Worm (Caenorhabditis elegans): ENCODE measurements around the gene C30B5.17.

The C30B5.17 gene

ce11 chrII:6248503-6248902, 45.7 kb upstream of the C30B5.17 start:
- TF ChIP-seq T20F7.1 (GFP tag; optimal IDR thresholded peaks at IDR 0.05) (no peak), D1046.2 (GFP tag; IDR thresholded peaks at IDR 0.05) (peak; percentile 77; the same call in 1 of the 2 replicates), snpc-1.2 (GFP tag; IDR thresholded peaks at IDR 0.05) (peak; percentile 77), mep-1 (tag; optimal IDR thresholded peaks at IDR 0.05) (peak; percentile 51), arid-1 (GFP tag; conservative IDR thresholded peaks at IDR 0.05) (peak; percentile 67; the same call in 1 of the 2 replicates), lsy-2 (tag; optimal IDR thresholded peaks at IDR 0.05) (peak in 1 of 2 experiments; percentile 35), dmd-6 (GFP tag; IDR thresholded peaks at IDR 0.05) (peak; percentile 38; the same call in 1 of the 2 replicates), ama-1 (optimal IDR thresholded peaks at IDR 0.05) (no peak), madf-9 (GFP tag; conservative IDR thresholded peaks at IDR 0.05) (no peak), ZK337.2 (GFP tag; IDR thresholded peaks at IDR 0.05) (0 out of 2 replicates have a peak, but pooled peaks have one; percentile 25), nhr-111 (GFP tag; optimal IDR thresholded peaks at IDR 0.05) (peak; percentile 10), skn-1 (tag; optimal IDR thresholded peaks at IDR 0.05) (no peak), Y5F2A.4 (GFP tag; optimal IDR thresholded peaks at IDR 0.05) (peak; percentile 67), mdt-29 (GFP tag; IDR thresholded peaks at IDR 0.05) (0 out of 2 replicates have a peak, but pooled peaks have one; percentile 29), zfp-3 (GFP tag; conservative IDR thresholded peaks at IDR 0.05) (peak; percentile 51; the same call in 1 of the 2 replicates), cey-2 (tag; optimal IDR thresholded peaks at IDR 0.05; ENCODE audit: borderline replicate concordance, insufficient read depth) (no peak), egl-43 (GFP tag; IDR thresholded peaks at IDR 0.05) (no peak), tra-1 (GFP tag; IDR thresholded peaks at IDR 0.05) (0 out of 2 replicates have a peak, but pooled peaks have one; percentile 45), F10B5.3 (tag; optimal IDR thresholded peaks at IDR 0.05) (no peak), nhr-6 (tag; optimal IDR thresholded peaks at IDR 0.05) (peak; percentile 72), aly-2 (tag; optimal IDR thresholded peaks at IDR 0.05) (no peak), unc-39 (tag; optimal IDR thresholded peaks at IDR 0.05) (no peak), zip-2 (tag; optimal IDR thresholded peaks at IDR 0.05) (no peak), lin-13 (GFP tag; optimal IDR thresholded peaks at IDR 0.05) (no peak), ctbp-1 (GFP tag; IDR thresholded peaks at IDR 0.05) (0 out of 2 replicates have a peak, but pooled peaks have one; percentile 36), fkh-10 (GFP tag; optimal IDR thresholded peaks at IDR 0.05) (no peak), ceh-82 (tag; optimal IDR thresholded peaks at IDR 0.05) (no peak), daf-19 (GFP tag; conservative IDR thresholded peaks at IDR 0.05) (peak; percentile 22; the same call in 1 of the 2 replicates), hlh-11 (tag; optimal IDR thresholded peaks at IDR 0.05) (peak; percentile 34), F44E2.7 (GFP tag; IDR thresholded peaks at IDR 0.05) (no peak), daf-8 (GFP tag; IDR thresholded peaks at IDR 0.05) (no peak), mes-2 (tag; optimal IDR thresholded peaks at IDR 0.05; ENCODE audit: poor library complexity, severe bottlenecking) (peak; percentile 73), ces-1 (GFP tag; optimal IDR thresholded peaks at IDR 0.05) (no peak), Y48G9A.11 (GFP tag; IDR thresholded peaks at IDR 0.05) (no peak), lin-15B (tag; optimal IDR thresholded peaks at IDR 0.05) (no peak), lin-39 (tag; optimal IDR thresholded peaks at IDR 0.05) (no peak), spr-3 (GFP tag; optimal IDR thresholded peaks at IDR 0.05) (peak; percentile 9), daf-16 (GFP tag; optimal IDR thresholded peaks at IDR 0.05) (peak in 1 of 2 experiments; percentile 54), daf-16 (tag; optimal IDR thresholded peaks at IDR 0.05) (peak; percentile 39), F49E8.2 (tag; optimal IDR thresholded peaks at IDR 0.05; ENCODE audit: borderline replicate concordance) (peak; percentile 46), duxl-1 (tag; optimal IDR thresholded peaks at IDR 0.05; ENCODE audit: poor library complexity) (peak; percentile 18), lin-1 (GFP tag; IDR thresholded peaks at IDR 0.05) (peak; percentile 76), daf-12 (tag; optimal IDR thresholded peaks at IDR 0.05) (no peak), dve-1 (tag; optimal IDR thresholded peaks at IDR 0.05; ENCODE audit: insufficient read depth) (peak; percentile 70), madf-5 (GFP tag; IDR thresholded peaks at IDR 0.05) (peak in 1 of 2 experiments; percentile 69; a peak in 1 of 4 replicates), zip-11 (GFP tag; IDR thresholded peaks at IDR 0.05) (no peak), ceh-28 (tag; optimal IDR thresholded peaks at IDR 0.05) (no peak), nhr-25 (tag; optimal IDR thresholded peaks at IDR 0.05; ENCODE audit: borderline replicate concordance, insufficient read depth) (no peak), gei-8 (GFP tag; optimal IDR thresholded peaks at IDR 0.05) (no peak)
